Worm (Caenorhabditis elegans): ENCODE measurements around the gene ceh-86.

ce11 chrII:2383334-2383733 lies 48.5 kb downstream of the ceh-86 start, which contains the start of gene F16G10.8:
- TF ChIP-seq che-1 (tag; optimal IDR thresholded peaks at IDR 0.05) (no peak), ceh-18 (tag; optimal IDR thresholded peaks at IDR 0.05) (no peak), fkh-10 (GFP tag; optimal IDR thresholded peaks at IDR 0.05) (no peak), ztf-16 (tag; optimal IDR thresholded peaks at IDR 0.05) (no peak), unc-42 (tag; optimal IDR thresholded peaks at IDR 0.05) (no peak), unc-3 (GFP tag; conservative IDR thresholded peaks at IDR 0.05) (no peak), unc-3 (tag; optimal IDR thresholded peaks at IDR 0.05) (no peak), pros-1 (tag; optimal IDR thresholded peaks at IDR 0.05) (no peak)
